Worm (Caenorhabditis elegans) whole organism, late embryonic: ENCODE measurements around the gene Y61A9LA.3.
"Not testable (repeated sequence)": the region's sequence is repeated elsewhere in the genome, so short reads cannot be mapped to it uniquely, and the experiment has no call there.

Experiments used
- Y22D7AL.16 ChIP-seq: sonication (generic microtip); optimal IDR thresholded peaks from 2 replicates; lab custom pipeline; 2016; ENCODE audit warnings: missing genetic modification characterization, missing compliant biosample characterization
- ama-1 ChIP-seq: fragments of 150-350 bp; optimal IDR thresholded peaks from 2 replicates; lab custom pipeline; 2014
- ceh-18 ChIP-seq: sonication (generic microtip); optimal IDR thresholded peaks from 2 replicates; lab custom pipeline; 2016; ENCODE audit warnings: missing genetic modification characterization, missing compliant biosample characterization
- ceh-22 ChIP-seq: sonication (generic microtip); optimal IDR thresholded peaks from 2 replicates; lab custom pipeline; 2017; ENCODE audit warnings: missing biosample characterization, missing genetic modification characterization
- ceh-30 ChIP-seq: fragments of 150-350 bp; optimal IDR thresholded peaks from 2 replicates; lab custom pipeline; 2014; ENCODE audit warnings: missing biosample characterization, missing genetic modification characterization
- ceh-48 ChIP-seq: sonication (generic microtip); optimal IDR thresholded peaks from 2 replicates; lab custom pipeline; 2016; ENCODE audit warnings: missing genetic modification characterization, inconsistent platforms, missing compliant biosample characterization
- ceh-6 ChIP-seq: fragments of 200-800 bp; sonication (Bioruptor generic); optimal IDR thresholded peaks from 2 replicates; lab custom pipeline; 2018; ENCODE audit warnings: mild to moderate bottlenecking, missing genetic modification characterization, missing compliant biosample characterization
- dmd-4 ChIP-seq: sonication (generic microtip); optimal IDR thresholded peaks from 2 replicates; lab custom pipeline; 2016; ENCODE audit warnings: borderline replicate concordance, missing genetic modification characterization, missing compliant biosample characterization
- elt-2 ChIP-seq: sonication (generic microtip); optimal IDR thresholded peaks from 2 replicates; lab custom pipeline; 2016; ENCODE audit warnings: missing genetic modification reagents, missing genetic modification characterization, missing compliant biosample characterization
- elt-4 ChIP-seq: sonication (generic microtip); optimal IDR thresholded peaks from 2 replicates; lab custom pipeline; 2016; ENCODE audit warnings: missing genetic modification characterization, missing compliant biosample characterization
- fkh-6 ChIP-seq: sonication (generic microtip); optimal IDR thresholded peaks from 2 replicates; lab custom pipeline; 2016; ENCODE audit warnings: missing genetic modification characterization, missing compliant biosample characterization
- hlh-30 ChIP-seq: sonication (generic microtip); optimal IDR thresholded peaks from 2 replicates; lab custom pipeline; 2017; ENCODE audit warnings: antibody characterized with exemption, missing genetic modification characterization, missing compliant biosample characterization; ENCODE audit not compliant: insufficient read depth
- lim-6 ChIP-seq: sonication (generic microtip); optimal IDR thresholded peaks from 2 replicates; lab custom pipeline; 2016; ENCODE audit warnings: missing genetic modification characterization, missing compliant biosample characterization
- nfya-1 ChIP-seq: sonication (generic microtip); optimal IDR thresholded peaks from 2 replicates; lab custom pipeline; 2017; ENCODE audit warnings: missing genetic modification characterization, mild to moderate bottlenecking, missing compliant biosample characterization, antibody characterized with exemption, moderate library complexity
- pag-3 ChIP-seq: sonication (generic microtip); optimal IDR thresholded peaks from 2 replicates; lab custom pipeline; 2016; ENCODE audit warnings: missing compliant biosample characterization, missing genetic modification characterization, borderline replicate concordance
- pha-2 ChIP-seq: sonication (generic microtip); optimal IDR thresholded peaks from 2 replicates; lab custom pipeline; 2017; ENCODE audit warnings: mild to moderate bottlenecking, missing genetic modification characterization, missing compliant biosample characterization
- pha-4 ChIP-seq: fragments of 150-350 bp; optimal IDR thresholded peaks from 2 replicates; lab custom pipeline; 2018; ENCODE audit warnings: missing biosample characterization, missing genetic modification reagents, missing genetic modification characterization
- pros-1 ChIP-seq: fragments of 150-350 bp; optimal IDR thresholded peaks from 2 replicates; lab custom pipeline; 2014; ENCODE audit warnings: missing biosample characterization, missing genetic modification reagents, missing genetic modification characterization
- ref-2 ChIP-seq: sonication (generic microtip); optimal IDR thresholded peaks from 2 replicates; lab custom pipeline; 2016; ENCODE audit warnings: missing genetic modification characterization, missing compliant biosample characterization
- sox-4 ChIP-seq: sonication (generic microtip); optimal IDR thresholded peaks from 2 replicates; lab custom pipeline; 2017; ENCODE audit warnings: mild to moderate bottlenecking, missing genetic modification characterization, inconsistent platforms, missing compliant biosample characterization
- syd-9 ChIP-seq: sonication (generic microtip); optimal IDR thresholded peaks from 2 replicates; lab custom pipeline; 2016; ENCODE audit warnings: mild to moderate bottlenecking, missing genetic modification characterization, moderate library complexity, missing compliant biosample characterization
- unc-3 ChIP-seq, 2 experiments: fragments of 200-800 bp in 1 of 2; sonication (Bioruptor generic) in 1 of 2; sonication (generic microtip) in 1 of 2; conservative IDR thresholded peaks in 1 of 2; optimal IDR thresholded peaks in 1 of 2; 2 replicates each; pipeline versions ENCODE4 v1.3.6 to Lab custom; 2016 to 2022; ENCODE audit warnings: missing compliant biosample characterization in 2 of 2, missing genetic modification characterization in 2 of 2, missing genetic modification reagents in 1 of 2
- unc-42 ChIP-seq: sonication (generic microtip); optimal IDR thresholded peaks from 2 replicates; lab custom pipeline; 2016; ENCODE audit warnings: missing genotype, missing genetic modification characterization, missing compliant biosample characterization

Y61A9LA.3 gene

DNA sequence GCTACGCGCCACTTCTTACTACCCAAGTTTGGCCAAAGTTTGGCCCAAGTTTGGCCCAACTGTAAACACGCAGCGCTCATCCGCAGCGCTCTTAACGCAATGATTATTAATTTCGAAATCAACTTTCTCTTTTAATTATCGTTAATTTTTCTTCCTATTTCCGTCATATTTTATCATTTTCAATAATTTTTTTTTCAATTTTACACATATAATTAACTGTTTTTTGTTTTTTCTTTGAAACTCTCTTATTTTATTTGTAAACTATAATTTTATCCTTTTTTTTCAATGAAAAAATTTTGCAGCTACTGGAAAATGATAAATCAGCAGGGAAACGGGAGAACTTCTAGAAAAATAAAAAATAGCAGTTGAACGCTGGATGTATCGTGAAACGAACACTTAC, 10.5 kb upstream of the Y61A9LA.3 start, which contains the start of gene Y61A9LA.4:
Gene Y61A9LA.4, plus strand, starts transcription at position 301 of the 400 bp plus-strand sequence.
- TF ChIP-seq ceh-30 (tag; lab: Kevin White, UChicago); unc-42; pros-1 (tag; lab: Kevin White, UChicago): not testable (repeated sequence)

DNA sequence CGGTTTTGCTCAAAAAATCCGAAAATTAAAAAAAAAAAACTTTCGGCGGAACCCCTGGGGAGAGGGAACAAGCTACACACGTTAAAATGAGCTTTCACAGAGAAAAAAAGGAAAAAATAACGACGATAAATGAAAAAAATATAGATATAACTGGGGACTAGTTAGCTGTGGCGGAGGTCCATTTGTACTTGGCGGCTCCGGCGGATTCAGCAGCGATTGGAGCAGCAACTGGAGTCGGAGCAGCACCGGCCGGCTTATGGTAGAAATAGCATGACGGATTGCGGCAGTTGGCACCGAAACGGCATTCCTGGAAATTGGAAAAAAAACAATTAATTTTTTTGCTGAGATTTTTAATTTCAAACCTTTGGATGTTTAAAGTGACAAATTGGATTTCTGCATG, 8.4 kb upstream of the Y61A9LA.3 start:
- TF ChIP-seq lim-6 (no peak), sox-4 (tag; lab: Kevin White, UChicago) (no peak), ama-1 (no peak), ref-2 (tag; lab: Kevin White, UChicago) (no peak), pag-3 (tag; lab: Kevin White, UChicago) (no peak), syd-9 (tag; lab: Kevin White, UChicago) (no peak)

DNA sequence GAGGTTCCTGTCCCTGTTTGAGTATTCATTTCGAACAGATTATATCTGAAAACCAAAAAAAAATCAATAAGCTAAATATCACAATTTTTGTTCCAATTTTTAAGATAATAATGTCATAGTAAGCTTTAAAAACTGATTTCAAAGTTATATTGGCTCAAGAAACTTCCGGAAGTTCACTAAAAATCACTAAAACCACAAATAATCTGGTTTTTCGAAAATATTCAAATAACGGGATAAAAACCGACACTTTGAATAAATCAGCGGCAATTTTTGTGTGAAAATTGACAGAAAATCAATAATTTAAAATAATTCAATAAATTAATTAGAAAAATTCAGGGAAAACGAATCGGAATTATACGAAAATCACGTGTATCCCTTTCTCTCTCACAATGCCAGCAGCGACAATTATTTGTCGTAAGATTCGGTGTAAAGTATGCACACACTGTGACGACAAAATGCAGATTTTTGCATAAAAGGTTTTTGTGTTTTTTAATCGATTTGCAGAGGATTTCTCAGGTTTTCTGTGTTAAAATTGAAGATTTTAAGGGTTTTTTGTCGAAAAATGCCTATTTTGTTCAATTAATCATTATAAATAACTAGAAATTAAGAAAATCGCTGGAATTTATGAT, 820 bp upstream of the Y61A9LA.3 start, which contains the start of gene sut-2:
Gene sut-2, minus strand, starts transcription at position 51 of the 629 bp plus-strand sequence.
- TF ChIP-seq unc-42 (peak; percentile 26), ceh-48 (peak; percentile 37), hlh-30 (peak; percentile 31), Y22D7AL.16 (no peak), nfya-1 (tag; lab: Kevin White, UChicago) (peak; percentile 21)

DNA sequence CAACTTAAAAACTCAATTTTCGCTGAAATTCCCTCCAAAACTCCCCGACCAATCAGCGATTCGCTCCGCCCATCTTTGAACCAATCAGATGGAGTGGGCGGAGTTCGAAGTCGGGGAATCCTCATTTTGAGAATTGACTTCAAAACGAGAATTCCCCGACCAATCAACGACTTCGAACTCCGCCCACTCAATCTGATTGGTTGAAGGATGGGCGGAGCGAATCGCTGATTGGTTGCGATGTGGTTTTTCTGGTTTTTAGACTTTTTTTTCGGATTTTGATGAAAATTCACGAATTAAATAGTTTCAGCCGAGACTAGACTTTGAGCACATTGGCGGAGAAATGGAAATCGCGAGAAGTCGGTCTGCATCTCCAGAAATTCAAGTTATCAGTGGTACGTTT, 1.1 kb downstream of the Y61A9LA.3 start:
- TF ChIP-seq ref-2 (tag; lab: Kevin White, UChicago): no peak
- peak; percentile 98 for TF ChIP-seq nfya-1 (tag; lab: Kevin White, UChicago)
- TF ChIP-seq, all 69 proteins: peak for 1

DNA sequence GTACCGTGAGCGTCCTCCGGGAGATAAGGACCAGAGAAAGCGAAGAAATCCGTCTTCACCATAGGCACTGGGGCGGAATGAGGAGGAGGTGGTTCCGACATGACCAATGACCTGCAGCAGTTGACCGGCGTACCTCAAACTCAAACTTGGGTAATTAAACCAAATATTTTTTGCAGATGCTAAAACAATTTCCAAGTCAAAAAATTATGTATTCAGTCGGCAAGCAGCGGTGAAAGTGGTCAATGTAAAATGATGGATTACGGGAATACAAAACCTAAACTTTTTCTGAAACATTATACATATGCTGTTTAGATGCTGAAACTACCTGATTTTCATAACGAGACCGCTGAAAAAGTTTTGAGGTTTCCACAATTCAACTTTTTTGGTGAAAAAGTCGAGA, 2.9 kb downstream of the Y61A9LA.3 start, which contains the start of gene hpo-39:
Gene hpo-39, minus strand, starts transcription at position 101 of the 400 bp plus-strand sequence.
- not testable (repeated sequence) for TF ChIP-seq dmd-4; unc-3 (GFP tag; conservative IDR thresholded peaks at IDR 0.05; lab: Robert Waterston, UW); unc-3 (tag; optimal IDR thresholded peaks at IDR 0.05; lab: Kevin White, UChicago); pha-4 (tag; lab: Kevin White, UChicago)

DNA sequence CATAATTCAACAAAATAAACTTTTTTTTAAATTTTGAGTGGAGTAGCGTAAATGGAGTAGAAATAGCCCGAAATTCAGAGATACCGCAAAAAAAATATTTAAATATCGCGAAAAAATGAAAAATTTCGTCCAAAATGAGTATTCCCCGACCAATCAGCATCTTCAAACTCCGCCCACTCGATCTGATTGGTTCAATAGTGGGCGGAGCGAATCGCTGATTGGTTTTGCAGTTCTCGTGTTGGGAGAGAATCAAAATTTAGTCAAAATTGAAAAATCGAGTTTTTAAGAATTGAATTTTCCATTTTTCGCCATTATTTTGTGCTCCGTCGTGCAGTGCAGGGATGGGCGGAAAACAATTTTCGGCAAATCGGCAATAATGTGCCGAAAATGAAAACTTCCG, 4.5 kb downstream of the Y61A9LA.3 start:
- peak; percentile 92 for TF ChIP-seq nfya-1 (tag; lab: Kevin White, UChicago)
- TF ChIP-seq unc-42: no peak

DNA sequence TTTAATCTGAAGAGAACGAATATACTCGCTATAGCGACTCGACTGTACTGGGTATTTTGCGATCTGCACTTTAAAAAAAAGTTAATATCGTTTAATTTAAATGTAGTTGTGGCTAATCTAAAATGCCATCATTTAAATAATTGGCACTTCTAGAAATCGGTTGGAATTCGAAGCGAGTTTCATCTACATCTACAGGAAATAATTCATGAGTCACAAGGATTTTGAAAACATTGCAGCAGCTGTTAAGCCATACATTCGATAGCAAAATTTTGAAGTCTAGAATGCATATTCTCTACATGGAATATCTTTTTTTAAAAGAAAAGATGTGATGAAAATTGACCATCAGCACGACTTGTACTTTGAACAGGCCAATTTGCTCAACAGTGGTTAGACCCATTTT, 9.7 kb downstream of the Y61A9LA.3 start:
- no peak for TF ChIP-seq elt-4 (tag; lab: Kevin White, UChicago)
- no peak for TF ChIP-seq ceh-6 (GFP tag; lab: Kevin White, UChicago)
- TF ChIP-seq fkh-6 (tag; lab: Kevin White, UChicago): no peak
- no peak for TF ChIP-seq ceh-18 (tag; lab: Kevin White, UChicago)
- no peak for TF ChIP-seq pha-2 (tag; lab: Kevin White, UChicago)

DNA sequence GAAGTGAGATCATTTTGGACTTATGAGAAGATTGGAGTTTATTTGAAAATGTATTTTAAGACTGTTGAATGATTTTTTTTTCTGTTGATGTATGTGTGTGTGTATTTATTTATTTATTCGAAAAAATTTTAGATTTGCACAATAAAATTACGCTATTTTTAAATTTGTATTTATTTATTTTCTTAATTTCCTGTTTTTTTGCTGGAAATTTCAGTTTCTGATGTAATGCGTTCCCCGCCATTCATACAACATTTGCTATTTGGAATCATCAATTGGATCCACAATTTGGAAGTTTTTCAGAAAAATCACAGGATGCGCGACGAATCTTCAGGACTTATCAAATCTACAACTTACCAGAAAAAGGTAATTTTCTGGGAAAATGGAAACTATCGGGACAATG, 14.1 kb downstream of the Y61A9LA.3 start, which contains the start of gene Y61A9LA.1:
Gene Y61A9LA.1, plus strand, starts transcription at position 301 of the 400 bp plus-strand sequence.
- TF ChIP-seq ceh-22 (tag; lab: Kevin White, UChicago): no peak
- TF ChIP-seq unc-42: no peak
- no peak for TF ChIP-seq dmd-4
- TF ChIP-seq pag-3 (tag; lab: Kevin White, UChicago): no peak

DNA sequence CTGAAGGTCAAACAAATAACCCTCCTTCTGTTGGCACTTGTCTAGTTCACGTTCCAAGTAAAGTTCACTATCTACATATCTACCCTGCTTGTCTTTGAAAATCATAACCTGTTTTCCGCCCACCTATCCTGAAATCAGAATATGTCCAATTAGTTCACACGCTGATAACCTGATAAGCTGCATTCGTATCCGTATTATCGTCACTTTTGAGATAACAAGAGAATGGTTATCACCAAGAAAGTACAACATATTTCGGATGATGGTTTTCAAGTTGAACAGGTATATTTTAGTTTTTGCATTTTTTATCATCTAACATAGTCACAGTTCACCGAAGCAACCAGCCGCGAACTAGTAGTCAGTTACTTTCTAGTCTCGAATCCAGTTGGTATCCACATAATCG, 19.9 kb downstream of the Y61A9LA.3 start:
- TF ChIP-seq pha-4 (tag; lab: Kevin White, UChicago) (no peak), elt-2 (peak; percentile 58)
